Worm (Caenorhabditis elegans): ENCODE measurements around the gene C53A5.9.

ce11 chrV:14558757-14559156 is at the start of gene C53A5.9:
- TF ChIP-seq him-1 (tag; optimal IDR thresholded peaks at IDR 0.05) (no peak), dao-5 (tag; optimal IDR thresholded peaks at IDR 0.05) (no peak), W03F9.2 (tag; optimal IDR thresholded peaks at IDR 0.05) (no peak)
